Fruit fly (Drosophila melanogaster): ENCODE results near the gene CG17777.

DNA sequence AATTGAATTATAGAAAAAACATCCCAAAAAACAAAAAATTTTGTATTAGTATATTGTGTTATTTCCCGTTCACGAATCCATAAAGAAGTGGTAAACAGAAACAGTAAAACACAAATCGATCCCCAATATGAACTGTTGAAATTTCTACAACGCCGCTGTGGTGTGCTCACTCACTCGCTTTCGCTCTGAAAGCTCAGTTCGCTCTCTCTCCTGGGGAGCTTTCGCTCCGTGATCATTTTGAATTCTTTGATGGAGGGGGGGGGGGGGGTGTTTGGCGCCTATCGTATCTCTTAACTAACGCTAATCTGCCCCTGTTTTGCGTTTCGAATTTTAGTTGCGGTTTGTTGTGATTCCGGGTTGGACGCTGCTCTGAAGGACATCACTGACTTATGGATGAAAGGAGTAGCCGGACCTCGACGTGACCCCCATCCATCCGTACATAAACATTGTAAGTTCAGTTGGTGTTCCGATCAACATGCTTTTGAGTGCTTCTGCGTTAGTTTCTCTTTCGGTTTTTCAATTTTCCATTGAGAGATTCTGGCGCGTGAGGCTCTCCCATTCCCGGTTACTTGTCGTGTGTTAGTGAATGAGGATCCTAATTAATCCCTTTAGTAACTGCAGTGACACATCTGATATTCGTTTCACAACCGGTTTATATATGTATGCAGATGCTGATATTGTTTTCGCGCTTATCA, 45.3 kb upstream of the CG17777 start, which contains the start of gene D2hgdh:
- peak; percentile 65 for TF ChIP-seq CG7101 (tag; optimal IDR thresholded peaks at IDR 0.05)
- TF ChIP-seq Hr96 (GFP tag; optimal IDR thresholded peaks at IDR 0.05) = no peak
- peak; percentile 62 for TF ChIP-seq pad (GFP tag; optimal IDR thresholded peaks at IDR 0.05)
- no peak for TF ChIP-seq CG5204 (GFP tag; optimal IDR thresholded peaks at IDR 0.05)
- no peak for TF ChIP-seq kay (GFP tag; ENCODE audit: borderline replicate concordance)
- no peak for TF ChIP-seq CG7045 (GFP tag; optimal IDR thresholded peaks at IDR 0.05)
- TF ChIP-seq Crg-1 (GFP tag; optimal IDR thresholded peaks at IDR 0.05) = no peak
- TF ChIP-seq toe (GFP tag; optimal IDR thresholded peaks at IDR 0.05) = no peak
